Worm (Caenorhabditis elegans): ENCODE measurements around the gene nhr-130.

nhr-130 gene

ce11 chrV:489320-489719 is 6.2 kb upstream of the nhr-130 start, which contains the start of gene nhr-106:
Gene nhr-106, plus strand, starts transcription at chrV:489620.
- TF ChIP-seq elt-2 (tag; optimal IDR thresholded peaks at IDR 0.05) (peak; percentile 39), elt-3 (tag; optimal IDR thresholded peaks at IDR 0.05) (no peak), mml-1 (tag; optimal IDR thresholded peaks at IDR 0.05) (no peak), pqm-1 (tag; optimal IDR thresholded peaks at IDR 0.05) (peak; percentile 6), unc-39 (tag; optimal IDR thresholded peaks at IDR 0.05) (no peak), mdl-1 (tag; optimal IDR thresholded peaks at IDR 0.05) (no peak), lin-39 (tag; optimal IDR thresholded peaks at IDR 0.05) (no peak), egl-5 (tag; optimal IDR thresholded peaks at IDR 0.05) (no peak), nhr-28 (tag; optimal IDR thresholded peaks at IDR 0.05) (no peak)

ce11 chrV:487980-488379 is 4.8 kb upstream of the nhr-130 start:
- TF ChIP-seq ama-1 (optimal IDR thresholded peaks at IDR 0.05) = no peak
- TF ChIP-seq lin-39 (tag; optimal IDR thresholded peaks at IDR 0.05) = no peak
- TF ChIP-seq ZK546.5 (tag; optimal IDR thresholded peaks at IDR 0.05) = no peak
- no peak for TF ChIP-seq nfya-1 (tag; optimal IDR thresholded peaks at IDR 0.05; ENCODE audit: insufficient read depth)
- no peak for TF ChIP-seq nhr-25 (tag; optimal IDR thresholded peaks at IDR 0.05)
- TF ChIP-seq sea-2 (GFP tag; optimal IDR thresholded peaks at IDR 0.05) = no peak
- TF ChIP-seq ztf-11 (tag; optimal IDR thresholded peaks at IDR 0.05) = no peak
- no peak for TF ChIP-seq nhr-76 (tag; optimal IDR thresholded peaks at IDR 0.05)
- no peak for TF ChIP-seq nhr-11 (tag; optimal IDR thresholded peaks at IDR 0.05)
- TF ChIP-seq egl-5 (tag; optimal IDR thresholded peaks at IDR 0.05) = no peak

ce11 chrV:486684-487083 is 3.5 kb upstream of the nhr-130 start, which contains the start of gene nhr-211:
Gene nhr-211, plus strand, starts transcription at chrV:486984.
- TF ChIP-seq ama-1 (optimal IDR thresholded peaks at IDR 0.05) (no peak), nhr-67 (tag; optimal IDR thresholded peaks at IDR 0.05) (no peak), ceh-28 (tag; optimal IDR thresholded peaks at IDR 0.05) (no peak), nhr-25 (tag; optimal IDR thresholded peaks at IDR 0.05) (no peak), jun-1 (tag; optimal IDR thresholded peaks at IDR 0.05) (no peak), ceh-16 (tag; optimal IDR thresholded peaks at IDR 0.05) (no peak), ztf-4 (tag; optimal IDR thresholded peaks at IDR 0.05) (no peak), R02D3.7 (tag; optimal IDR thresholded peaks at IDR 0.05) (no peak), elt-3 (tag; optimal IDR thresholded peaks at IDR 0.05) (no peak), nhr-237 (tag; optimal IDR thresholded peaks at IDR 0.05) (no peak), zag-1 (tag; optimal IDR thresholded peaks at IDR 0.05) (no peak), nhr-76 (tag; optimal IDR thresholded peaks at IDR 0.05) (no peak), pqm-1 (tag; optimal IDR thresholded peaks at IDR 0.05) (no peak), nhr-77 (tag; optimal IDR thresholded peaks at IDR 0.05) (no peak), egl-27 (tag; optimal IDR thresholded peaks at IDR 0.05) (no peak), nhr-11 (tag; optimal IDR thresholded peaks at IDR 0.05) (no peak)

- TF ChIP-seq elt-1 (tag; optimal IDR thresholded peaks at IDR 0.05) (no peak), ztf-4 (tag; optimal IDR thresholded peaks at IDR 0.05) (no peak), tbx-2 (tag; optimal IDR thresholded peaks at IDR 0.05) (no peak), ceh-16 (tag; optimal IDR thresholded peaks at IDR 0.05) (no peak), elt-2 (tag; optimal IDR thresholded peaks at IDR 0.05) (peak; percentile 40), ama-1 (optimal IDR thresholded peaks at IDR 0.05) (no peak), mml-1 (tag; optimal IDR thresholded peaks at IDR 0.05) (no peak), hmg-11 (tag; optimal IDR thresholded peaks at IDR 0.05) (no peak), ceh-82 (tag; optimal IDR thresholded peaks at IDR 0.05) (no peak), nhr-43 (tag; optimal IDR thresholded peaks at IDR 0.05; ENCODE audit: poor library complexity, severe bottlenecking) (no peak), nhr-23 (tag; optimal IDR thresholded peaks at IDR 0.05) (peak; percentile 27), unc-39 (tag; optimal IDR thresholded peaks at IDR 0.05) (no peak), snpc-4 (tag; optimal IDR thresholded peaks at IDR 0.05) (no peak), jun-1 (tag; optimal IDR thresholded peaks at IDR 0.05) (no peak), egl-5 (tag; optimal IDR thresholded peaks at IDR 0.05) (no peak), lin-15B (tag; optimal IDR thresholded peaks at IDR 0.05) (no peak), fkh-10 (GFP tag; optimal IDR thresholded peaks at IDR 0.05) (no peak), nhr-77 (tag; optimal IDR thresholded peaks at IDR 0.05) (no peak), pha-4 (tag; optimal IDR thresholded peaks at IDR 0.05) (peak; percentile 83), egl-27 (tag; optimal IDR thresholded peaks at IDR 0.05) (no peak), lin-39 (tag; optimal IDR thresholded peaks at IDR 0.05) (no peak), eor-1 (tag; optimal IDR thresholded peaks at IDR 0.05) (no peak), daf-12 (tag; optimal IDR thresholded peaks at IDR 0.05) (no peak), nhr-67 (tag; optimal IDR thresholded peaks at IDR 0.05) (no peak), mdl-1 (tag; optimal IDR thresholded peaks at IDR 0.05) (no peak), nhr-28 (tag; optimal IDR thresholded peaks at IDR 0.05) (no peak), R02D3.7 (tag; optimal IDR thresholded peaks at IDR 0.05) (no peak), nhr-76 (tag; optimal IDR thresholded peaks at IDR 0.05) (no peak), fos-1 (tag; optimal IDR thresholded peaks at IDR 0.05) (no peak), ZK546.5 (tag; optimal IDR thresholded peaks at IDR 0.05) (no peak), fkh-2 (tag; optimal IDR thresholded peaks at IDR 0.05) (no peak), pqm-1 (tag; optimal IDR thresholded peaks at IDR 0.05) (peak; percentile 50), nhr-12 (tag; optimal IDR thresholded peaks at IDR 0.05) (no peak), zag-1 (tag; optimal IDR thresholded peaks at IDR 0.05) (no peak), unc-62 (GFP tag; optimal IDR thresholded peaks at IDR 0.05) (no peak), ceh-28 (tag; optimal IDR thresholded peaks at IDR 0.05) (peak; percentile 57)
Measured at ce11 chrV:484285-484890, 1.2 kb upstream of the nhr-130 start, which contains the start of gene nhr-212. Gene nhr-212, plus strand, starts transcription at chrV:484857.

All from whole organism, L3 larva.